Fruit fly (Drosophila melanogaster) whole organism, pupa: ENCODE data around the gene CG5004.

Experiments used
- CG10348 ChIP-seq: fragments of 200-800 bp; sonication (Bioruptor generic); IDR thresholded peaks from 2 replicates; pipeline ENCODE4 v1.3.6; 2022; ENCODE audit warnings: missing biosample characterization, missing genetic modification characterization
- CG12605 ChIP-seq: fragments of 200-800 bp; sonication (Bioruptor generic); IDR thresholded peaks from 2 replicates; pipeline ENCODE4 v1.3.6; 2022; ENCODE audit warnings: missing biosample characterization, missing genetic modification characterization
- CG13204 ChIP-seq: fragments of 200-800 bp; sonication (Bioruptor generic); optimal IDR thresholded peaks from 2 replicates; lab custom pipeline; 2018; ENCODE audit warnings: missing biosample characterization, mild to moderate bottlenecking, missing genetic modification characterization, moderate library complexity
- CG14655 ChIP-seq: fragments of 200-800 bp; sonication (Bioruptor generic); optimal IDR thresholded peaks from 3 replicates; lab custom pipeline; 2017; ENCODE audit warnings: mild to moderate bottlenecking, missing biosample characterization, missing genetic modification reagents, missing genetic modification characterization
- CG15710 ChIP-seq: fragments of 200-800 bp; sonication (Bioruptor generic); optimal IDR thresholded peaks from 2 replicates; lab custom pipeline; 2018; ENCODE audit warnings: missing biosample characterization, mild to moderate bottlenecking, missing genetic modification characterization, moderate library complexity
- CG17806 ChIP-seq: fragments of 200-800 bp; sonication (Bioruptor generic); optimal IDR thresholded peaks from 2 replicates; lab custom pipeline; 2018; ENCODE audit warnings: missing biosample characterization, mild to moderate bottlenecking, missing genetic modification characterization, moderate library complexity
- CG32121 ChIP-seq: fragments of 200-800 bp; sonication (Bioruptor generic); IDR thresholded peaks from 2 replicates; pipeline ENCODE4 v1.3.6; 2022; ENCODE audit warnings: missing biosample characterization, missing genetic modification characterization
- CG34367 ChIP-seq: fragments of 200-800 bp; sonication (Bioruptor generic); optimal IDR thresholded peaks from 2 replicates; lab custom pipeline; 2018; ENCODE audit warnings: missing biosample characterization, mild to moderate bottlenecking, missing genetic modification characterization
- CG4496 ChIP-seq: fragments of 200-800 bp; sonication (Bioruptor generic); IDR thresholded peaks from 3 replicates; pipeline ENCODE4 v1.3.6; 2022; ENCODE audit warnings: missing biosample characterization, missing genetic modification characterization
- CG8159 ChIP-seq: fragments of 200-800 bp; sonication (Bioruptor generic); optimal IDR thresholded peaks from 3 replicates; lab custom pipeline; 2018; ENCODE audit warnings: missing biosample characterization, mild to moderate bottlenecking, missing genetic modification characterization, moderate library complexity
- CG8301 ChIP-seq: fragments of 200-800 bp; sonication (Bioruptor generic); optimal IDR thresholded peaks from 2 replicates; lab custom pipeline; 2018; ENCODE audit warnings: missing biosample characterization, mild to moderate bottlenecking, missing genetic modification characterization
- CG9948 ChIP-seq: fragments of 200-800 bp; sonication (Bioruptor generic); optimal IDR thresholded peaks from 2 replicates; lab custom pipeline; 2018; ENCODE audit warnings: missing biosample characterization, mild to moderate bottlenecking, missing genetic modification characterization, moderate library complexity
- D1 ChIP-seq: fragments of 200-800 bp; sonication (Bioruptor generic); optimal IDR thresholded peaks from 2 replicates; lab custom pipeline; 2018; ENCODE audit warnings: missing biosample characterization, mild to moderate bottlenecking, missing genetic modification characterization, moderate library complexity
- EcR ChIP-seq: fragments of 200-800 bp; sonication (Bioruptor generic); optimal IDR thresholded peaks from 3 replicates; lab custom pipeline; 2019; ENCODE audit warnings: missing biosample characterization, missing genetic modification characterization, mild to moderate bottlenecking, moderate library complexity, missing genetic modification reagents
- Ets98B ChIP-seq: fragments of 200-800 bp; sonication (Bioruptor generic); IDR thresholded peaks from 2 replicates; pipeline ENCODE4 v1.3.6; 2022; ENCODE audit warnings: missing biosample characterization, missing genetic modification characterization
- Pif1A ChIP-seq: fragments of 200-800 bp; sonication (Bioruptor generic); optimal IDR thresholded peaks from 3 replicates; lab custom pipeline; 2016; ENCODE audit warnings: missing biosample characterization, missing genetic modification characterization
- Pif1B ChIP-seq: fragments of 200-800 bp; sonication (Bioruptor generic); optimal IDR thresholded peaks from 3 replicates; lab custom pipeline; 2016; ENCODE audit warnings: missing biosample characterization, missing genetic modification characterization
- Snoo ChIP-seq: fragments of 200-800 bp; sonication (Bioruptor generic); optimal IDR thresholded peaks from 3 replicates; lab custom pipeline; 2017; ENCODE audit warnings: missing biosample characterization, mild to moderate bottlenecking, missing genetic modification characterization, inconsistent platforms
- fd96Ca ChIP-seq: fragments of 200-800 bp; sonication (Bioruptor generic); IDR thresholded peaks from 3 replicates; pipeline ENCODE4 v1.3.6; 2022; ENCODE audit warnings: missing biosample characterization, missing genetic modification characterization
- gl ChIP-seq: fragments of 200-800 bp; sonication (Bioruptor generic); optimal IDR thresholded peaks from 2 replicates; lab custom pipeline; 2018; ENCODE audit warnings: missing biosample characterization, mild to moderate bottlenecking, missing genetic modification characterization
- rn ChIP-seq: fragments of 200-800 bp; sonication (Bioruptor generic); IDR thresholded peaks from 2 replicates; pipeline ENCODE4 v1.3.6; 2022; ENCODE audit warnings: missing biosample characterization, missing genetic modification characterization

Gene CG5004

dm6 chrX:17149652-17150266, 42.4 kb downstream of the CG5004 start:
- peak; percentile 22; the same call in 1 of the 3 replicates for TF ChIP-seq CG4496
- no peak for TF ChIP-seq D1 (tag; lab: Kevin White, UChicago)
- no peak for TF ChIP-seq Pif1B
- peak; percentile 25; the same call in 1 of the 2 replicates for TF ChIP-seq CG12605
- no peak for TF ChIP-seq CG9948 (tag; lab: Kevin White, UChicago)
- no peak for TF ChIP-seq CG8159
- peak; percentile 4 for TF ChIP-seq Snoo (tag; lab: Kevin White, UChicago)
- TF ChIP-seq CG13204 (GFP tag; lab: Kevin White, UChicago) = peak; percentile 48
- no peak; the same call in 1 of the 2 replicates for TF ChIP-seq Ets98B (GFP tag; lab: Robert Waterston, UW)
- TF ChIP-seq EcR (GFP tag; lab: Kevin White, UChicago) = no peak
- no peak for TF ChIP-seq CG32121 (GFP tag; lab: Robert Waterston, UW)
- peak; percentile 46 for TF ChIP-seq gl (tag; lab: Kevin White, UChicago)

DNA sequence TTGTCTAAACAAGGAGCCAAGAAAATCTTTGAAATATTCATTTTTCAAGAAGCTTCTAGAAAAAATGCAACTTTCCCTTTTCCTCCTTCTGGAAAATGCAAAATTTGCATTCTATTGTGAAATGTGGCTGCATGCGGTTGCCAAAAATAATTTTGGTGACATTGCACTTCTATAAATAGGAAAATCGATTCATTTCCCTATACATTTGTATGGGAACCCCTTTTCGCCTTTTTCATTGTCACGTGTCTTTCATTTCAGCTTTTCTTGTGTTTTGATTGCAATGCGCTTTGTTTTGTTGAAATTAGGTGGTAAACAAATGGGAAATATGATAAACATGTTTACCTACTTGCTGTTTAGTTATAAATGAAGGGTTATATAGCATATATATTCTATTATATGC, 43.3 kb downstream of the CG5004 start:
- TF ChIP-seq CG12605 = no peak
- TF ChIP-seq CG9948 (tag; lab: Kevin White, UChicago) = no peak
- no peak for TF ChIP-seq CG8159
- no peak for TF ChIP-seq fd96Ca
- TF ChIP-seq CG17806 (tag; lab: Kevin White, UChicago) = no peak
- TF ChIP-seq EcR (GFP tag; lab: Kevin White, UChicago) = no peak
- TF ChIP-seq gl (tag; lab: Kevin White, UChicago) = no peak
- no peak for TF ChIP-seq CG4496
- TF ChIP-seq CG13204 (GFP tag; lab: Kevin White, UChicago) = no peak
- no peak for TF ChIP-seq CG8301 (tag; lab: Kevin White, UChicago)
- no peak for TF ChIP-seq Pif1A (GFP tag; lab: Kevin White, UChicago)
- TF ChIP-seq Pif1B = no peak
- TF ChIP-seq CG34367 = no peak
- no peak for TF ChIP-seq D1 (tag; lab: Kevin White, UChicago)

DNA sequence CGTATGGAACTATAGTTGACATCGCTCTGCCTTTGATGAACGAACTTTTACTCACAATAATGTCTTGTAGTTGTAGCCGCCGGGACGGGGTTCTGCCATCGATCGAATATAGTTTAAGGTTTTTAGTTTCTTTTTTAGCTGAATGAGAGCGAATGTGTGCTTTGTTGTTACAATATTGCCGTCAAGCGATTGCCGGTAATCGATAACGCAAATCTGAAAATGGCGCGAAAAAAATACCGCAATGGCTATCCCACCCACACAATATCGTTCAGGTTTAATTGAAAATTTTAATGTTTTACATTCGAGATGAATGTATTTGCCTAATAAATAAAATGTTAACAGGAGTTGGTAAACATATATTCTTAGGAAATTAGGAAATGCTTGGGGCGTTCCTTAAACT, 51.7 kb downstream of the CG5004 start, which contains the start of gene xmas:
Gene xmas, minus strand, starts transcription at position 191 of the 400 bp plus-strand sequence.
- TF ChIP-seq rn (GFP tag; lab: Robert Waterston, UW) (no peak), gl (tag; lab: Kevin White, UChicago) (no peak), Snoo (tag; lab: Kevin White, UChicago) (no peak), CG32121 (GFP tag; lab: Robert Waterston, UW) (no peak), Pif1A (GFP tag; lab: Kevin White, UChicago) (no peak), CG8159 (no peak), Ets98B (GFP tag; lab: Robert Waterston, UW) (no peak), CG15710 (tag; lab: Kevin White, UChicago) (no peak), CG9948 (tag; lab: Kevin White, UChicago) (no peak)
- TF ChIP-seq, all 21 proteins: peak for 0

DNA sequence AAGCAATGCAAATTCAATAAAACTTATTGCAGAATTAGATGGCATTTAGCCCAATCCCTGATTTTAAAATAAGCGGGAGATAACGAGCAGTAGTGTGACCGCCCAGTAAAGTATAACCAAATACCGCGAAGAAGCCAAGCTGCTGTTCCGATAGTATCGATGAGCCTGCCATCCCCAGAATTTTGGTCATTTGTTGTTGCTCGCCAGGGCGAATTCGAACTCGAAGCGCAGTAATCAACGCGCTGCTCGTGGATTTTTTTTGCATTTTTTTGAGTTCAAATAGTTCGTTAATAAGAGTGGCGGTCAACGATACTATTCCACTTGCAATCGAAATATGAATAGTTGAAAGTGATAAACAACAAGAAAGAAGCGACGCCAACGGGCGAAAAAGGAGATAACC, 52.4 kb downstream of the CG5004 start, which contains the start of gene baz:
Gene baz, plus strand, starts transcription at position 188 of the 400 bp plus-strand sequence.
- peak; percentile 5 for TF ChIP-seq Snoo (tag; lab: Kevin White, UChicago)
- no peak for TF ChIP-seq CG13204 (GFP tag; lab: Kevin White, UChicago)
- no peak for TF ChIP-seq CG14655 (GFP tag; lab: Kevin White, UChicago)
- no peak for TF ChIP-seq CG17806 (tag; lab: Kevin White, UChicago)
- no peak for TF ChIP-seq Pif1B
- no peak for TF ChIP-seq CG12605
- TF ChIP-seq CG34367 = no peak
- no peak for TF ChIP-seq CG9948 (tag; lab: Kevin White, UChicago)
- peak; percentile 15 for TF ChIP-seq EcR (GFP tag; lab: Kevin White, UChicago)

DNA sequence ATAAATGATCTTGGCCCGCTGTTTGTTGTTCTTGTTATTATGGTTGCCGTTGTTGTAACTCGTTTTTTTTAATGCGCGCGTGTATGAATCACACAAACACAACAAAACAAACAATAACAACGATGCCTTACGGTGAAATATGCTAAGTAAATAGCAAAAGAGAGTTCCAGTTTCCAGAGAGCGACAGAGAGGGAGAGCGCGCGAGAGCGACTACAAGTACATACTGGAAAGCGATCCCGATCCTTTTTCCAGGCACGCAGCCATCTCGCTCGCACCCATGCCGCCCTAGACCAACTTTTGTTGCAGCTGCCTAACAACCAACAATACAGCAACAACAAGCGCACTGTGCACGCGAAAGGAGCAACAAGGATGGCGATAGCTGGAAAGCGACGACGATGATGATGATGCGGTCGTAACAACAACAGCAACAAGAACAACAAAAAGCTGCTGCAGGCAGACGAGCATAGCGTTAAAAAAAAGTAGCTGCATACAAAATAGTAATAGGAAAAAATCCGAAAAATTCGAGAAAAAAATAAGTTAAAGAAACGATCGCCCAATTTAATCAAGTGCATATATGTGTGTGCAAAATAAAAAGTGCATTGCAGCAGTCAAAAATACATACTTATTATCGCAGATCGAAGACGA, 53.1 kb downstream of the CG5004 start:
- no peak for TF ChIP-seq Ets98B (GFP tag; lab: Robert Waterston, UW)
- no peak for TF ChIP-seq CG34367
- TF ChIP-seq Pif1B = no peak
- peak; percentile 62; the same call in 2 of the 3 replicates for TF ChIP-seq CG4496
- TF ChIP-seq CG17806 (tag; lab: Kevin White, UChicago) = no peak
- peak; percentile 39 for TF ChIP-seq CG13204 (GFP tag; lab: Kevin White, UChicago)
- TF ChIP-seq, all 21 proteins: peak for 2

- TF ChIP-seq CG4496 (no peak), CG12605 (no peak), Snoo (tag; lab: Kevin White, UChicago) (no peak), Ets98B (GFP tag; lab: Robert Waterston, UW) (no peak), CG17806 (tag; lab: Kevin White, UChicago) (no peak), Pif1B (no peak), CG13204 (GFP tag; lab: Kevin White, UChicago) (no peak), rn (GFP tag; lab: Robert Waterston, UW) (no peak), CG10348 (no peak), CG14655 (GFP tag; lab: Kevin White, UChicago) (no peak), gl (tag; lab: Kevin White, UChicago) (no peak), D1 (tag; lab: Kevin White, UChicago) (no peak), CG15710 (tag; lab: Kevin White, UChicago) (no peak), CG34367 (no peak), EcR (GFP tag; lab: Kevin White, UChicago) (no peak), fd96Ca (no peak), CG8159 (no peak), Pif1A (GFP tag; lab: Kevin White, UChicago) (no peak), CG8301 (tag; lab: Kevin White, UChicago) (no peak)
Measured at dm6 chrX:17162446-17163013, 55.1 kb downstream of the CG5004 start.
